Fruit fly (Drosophila melanogaster) whole organism, adult: ENCODE measurements around the gene CG13640.

Experiments used
- CG11617 ChIP-seq: fragments of 200-800 bp; sonication (Bioruptor generic); optimal IDR thresholded peaks from 2 replicates; lab custom pipeline; 2017; ENCODE audit warnings: mild to moderate bottlenecking, missing biosample characterization, missing genetic modification reagents, missing genetic modification characterization
- CG12768 ChIP-seq: fragments of 200-800 bp; sonication (Bioruptor generic); optimal IDR thresholded peaks from 2 replicates; lab custom pipeline; 2017; ENCODE audit warnings: missing biosample characterization, missing genetic modification characterization, mild to moderate bottlenecking, moderate library complexity, missing genetic modification reagents
- CG14711 ChIP-seq: fragments of 200-800 bp; sonication (Bioruptor generic); optimal IDR thresholded peaks from 2 replicates; lab custom pipeline; 2018; ENCODE audit warnings: missing biosample characterization, mild to moderate bottlenecking, missing genetic modification characterization, moderate library complexity
- CG1620 ChIP-seq: fragments of 200-800 bp; sonication (Bioruptor generic); optimal IDR thresholded peaks from 2 replicates; lab custom pipeline; 2016; ENCODE audit warnings: missing biosample characterization, missing genetic modification characterization
- CG33017 ChIP-seq: fragments of 200-800 bp; sonication (Bioruptor generic); optimal IDR thresholded peaks from 2 replicates; lab custom pipeline; 2018; ENCODE audit warnings: missing biosample characterization, mild to moderate bottlenecking, missing genetic modification characterization, moderate library complexity
- CG5204 ChIP-seq: fragments of 200-800 bp; sonication (Bioruptor generic); optimal IDR thresholded peaks from 2 replicates; lab custom pipeline; 2016; ENCODE audit warnings: missing biosample characterization, missing genetic modification characterization
- CG7045 ChIP-seq: fragments of 200-800 bp; sonication (Bioruptor generic); optimal IDR thresholded peaks from 2 replicates; lab custom pipeline; 2017; ENCODE audit warnings: missing biosample characterization, mild to moderate bottlenecking, missing genetic modification characterization
- CG7101 ChIP-seq: fragments of 200-800 bp; sonication (Bioruptor generic); optimal IDR thresholded peaks from 2 replicates; lab custom pipeline; 2018; ENCODE audit warnings: missing biosample characterization, mild to moderate bottlenecking, missing genetic modification characterization, moderate library complexity
- Clk ChIP-seq: fragments of 200-800 bp; sonication (Bioruptor generic); optimal IDR thresholded peaks from 2 replicates; lab custom pipeline; 2017; ENCODE audit warnings: missing biosample characterization, missing genetic modification characterization
- Crg-1 ChIP-seq: fragments of 200-800 bp; sonication (Bioruptor generic); optimal IDR thresholded peaks from 2 replicates; lab custom pipeline; 2016; ENCODE audit warnings: missing biosample characterization, missing genetic modification characterization
- Hr96 ChIP-seq: fragments of 200-800 bp; sonication (Bioruptor generic); optimal IDR thresholded peaks from 2 replicates; lab custom pipeline; 2016; ENCODE audit warnings: missing biosample characterization, missing genetic modification characterization
- Mnt ChIP-seq: fragments of 200-800 bp; sonication (Bioruptor generic); optimal IDR thresholded peaks from 2 replicates; lab custom pipeline; 2016; ENCODE audit warnings: missing biosample characterization, mild to moderate bottlenecking, missing genetic modification characterization
- bab1 ChIP-seq: fragments of 200-800 bp; sonication (Bioruptor generic); optimal IDR thresholded peaks from 3 replicates; lab custom pipeline; 2019; ENCODE audit warnings: missing biosample characterization, mild to moderate bottlenecking, missing genetic modification characterization, moderate library complexity
- cic ChIP-seq: fragments of 200-800 bp; sonication (Bioruptor generic); optimal IDR thresholded peaks from 2 replicates; lab custom pipeline; 2017; ENCODE audit warnings: missing biosample characterization, mild to moderate bottlenecking, missing genetic modification characterization, moderate library complexity
- cnc ChIP-seq, 2 experiments: fragments of >200 bp; optimal IDR thresholded peaks; 2 replicates each; lab custom pipeline; 2017
- kay ChIP-seq: fragments of 200-800 bp; sonication (Bioruptor generic); peaks from one replicate; lab custom pipeline; 2016; ENCODE audit warnings: missing biosample characterization, missing genetic modification characterization, borderline replicate concordance
- ovo ChIP-seq: fragments of 200-800 bp; sonication (Bioruptor generic); optimal IDR thresholded peaks from 2 replicates; lab custom pipeline; 2016; ENCODE audit warnings: missing biosample characterization, missing genetic modification characterization
- pad ChIP-seq: fragments of 200-800 bp; sonication (Bioruptor generic); optimal IDR thresholded peaks from 3 replicates; lab custom pipeline; 2017; ENCODE audit warnings: missing biosample characterization, missing genetic modification characterization, mild to moderate bottlenecking, moderate library complexity, missing genetic modification reagents
- tj ChIP-seq: fragments of 200-800 bp; sonication (Bioruptor generic); optimal IDR thresholded peaks from 3 replicates; lab custom pipeline; 2017; ENCODE audit warnings: missing biosample characterization, mild to moderate bottlenecking, missing genetic modification characterization, moderate library complexity
- toe ChIP-seq: fragments of 200-800 bp; sonication (Bioruptor generic); optimal IDR thresholded peaks from 2 replicates; lab custom pipeline; 2016; ENCODE audit warnings: missing biosample characterization, missing genetic modification characterization

CG13640 gene

dm6 chr3R:24886470-24886869, 24.5 kb upstream of the CG13640 start:
- TF ChIP-seq CG7101 (tag; lab: Kevin White, UChicago) (no peak), Hr96 (GFP tag; lab: Kevin White, UChicago) (no peak), cic (no peak), cnc (optimal IDR thresholded peaks at IDR 0.05; lab: Kevin White, UChicago) (no peak), pad (GFP tag; lab: Kevin White, UChicago) (no peak), CG12768 (no peak), Mnt (GFP tag; lab: Kevin White, UChicago) (no peak), CG7045 (GFP tag; lab: Kevin White, UChicago) (no peak), toe (GFP tag; lab: Kevin White, UChicago) (no peak), bab1 (GFP tag; lab: Kevin White, UChicago) (no peak), CG5204 (GFP tag; lab: Kevin White, UChicago) (no peak)

- no peak for TF ChIP-seq CG7045 (GFP tag; lab: Kevin White, UChicago)
- TF ChIP-seq tj (GFP tag; lab: Kevin White, UChicago), result peak; percentile 90
These were observed 16.7 kb upstream of the CG13640 start for dm6 chr3R:24878655-24879054.

- TF ChIP-seq tj (GFP tag; lab: Kevin White, UChicago) (peak; percentile 46), Mnt (GFP tag; lab: Kevin White, UChicago) (peak; percentile 80), toe (GFP tag; lab: Kevin White, UChicago) (no peak)
These were observed 15.0 kb upstream of the CG13640 start, which contains the start of the genes CG11089 and CG31381 for dm6 chr3R:24876843-24877457. Gene CG11089, plus strand, starts transcription at chr3R:24877045. Gene CG31381, plus strand, starts transcription at chr3R:24877045.

- TF ChIP-seq cic, result peak; percentile 50
- TF ChIP-seq Hr96 (GFP tag; lab: Kevin White, UChicago), result peak; percentile 50
- peak; percentile 81 for TF ChIP-seq CG11617 (GFP tag; lab: Kevin White, UChicago)
- peak; percentile 82 for TF ChIP-seq CG33017
- TF ChIP-seq CG7101 (tag; lab: Kevin White, UChicago), result peak; percentile 83
- peak; percentile 80 for TF ChIP-seq bab1 (GFP tag; lab: Kevin White, UChicago)
- no peak for TF ChIP-seq Mnt (GFP tag; lab: Kevin White, UChicago)
- no peak for TF ChIP-seq kay (GFP tag; lab: Kevin White, UChicago)
- peak; percentile 70 for TF ChIP-seq CG14711 (tag; lab: Kevin White, UChicago)
- peak; percentile 79 for TF ChIP-seq Crg-1 (GFP tag; lab: Kevin White, UChicago)
- peak; percentile 87 for TF ChIP-seq CG7045 (GFP tag; lab: Kevin White, UChicago)
- peak; percentile 82 for TF ChIP-seq Clk (GFP tag; lab: Kevin White, UChicago)
- peak; percentile 72 for TF ChIP-seq CG5204 (GFP tag; lab: Kevin White, UChicago)
- peak; percentile 34 for TF ChIP-seq tj (GFP tag; lab: Kevin White, UChicago)
- peak; percentile 85 for TF ChIP-seq CG12768
- peak; percentile 67 for TF ChIP-seq pad (GFP tag; lab: Kevin White, UChicago)
- no peak for TF ChIP-seq cnc (optimal IDR thresholded peaks at IDR 0.05; lab: Kevin White, UChicago)
- peak; percentile 84 for TF ChIP-seq toe (GFP tag; lab: Kevin White, UChicago)
- peak; percentile 84 for TF ChIP-seq ovo (GFP tag; lab: Kevin White, UChicago)
- peak; percentile 80 for TF ChIP-seq CG1620 (GFP tag; lab: Kevin White, UChicago)
These were observed 14.2 kb upstream of the CG13640 start, which contains the start of gene CG3744 for dm6 chr3R:24875939-24876842. Gene CG3744, minus strand, starts transcription at chr3R:24876654.

- TF ChIP-seq Crg-1 (GFP tag; lab: Kevin White, UChicago), result no peak
- no peak for TF ChIP-seq Hr96 (GFP tag; lab: Kevin White, UChicago)
- peak; percentile 57 for TF ChIP-seq bab1 (GFP tag; lab: Kevin White, UChicago)
- TF ChIP-seq toe (GFP tag; lab: Kevin White, UChicago), result no peak
- TF ChIP-seq cic, result no peak
- peak; percentile 57 for TF ChIP-seq ovo (GFP tag; lab: Kevin White, UChicago)
- no peak for TF ChIP-seq CG11617 (GFP tag; lab: Kevin White, UChicago)
- no peak for TF ChIP-seq CG14711 (tag; lab: Kevin White, UChicago)
- no peak for TF ChIP-seq cnc (optimal IDR thresholded peaks at IDR 0.05; lab: Kevin White, UChicago)
- TF ChIP-seq CG7045 (GFP tag; lab: Kevin White, UChicago), result no peak
- TF ChIP-seq CG12768, result no peak
- no peak for TF ChIP-seq CG1620 (GFP tag; lab: Kevin White, UChicago)
- TF ChIP-seq CG7101 (tag; lab: Kevin White, UChicago), result peak; percentile 13
- peak; percentile 32 for TF ChIP-seq pad (GFP tag; lab: Kevin White, UChicago)
- no peak for TF ChIP-seq Mnt (GFP tag; lab: Kevin White, UChicago)
- TF ChIP-seq Clk (GFP tag; lab: Kevin White, UChicago), result no peak
- TF ChIP-seq kay (GFP tag; lab: Kevin White, UChicago), result no peak
- no peak for TF ChIP-seq CG33017
- TF ChIP-seq CG5204 (GFP tag; lab: Kevin White, UChicago), result no peak
- no peak for TF ChIP-seq tj (GFP tag; lab: Kevin White, UChicago)
These were observed 8.6 kb upstream of the CG13640 start, which contains the start of gene CycB3 for dm6 chr3R:24870389-24871048. Gene CycB3, minus strand, starts transcription at chr3R:24870816.
